Worm (Caenorhabditis elegans) whole organism, young adult: ENCODE results near the gene F25B4.4.

Experiments
- B0019.2 ChIP-seq: fragments of 200-800 bp; sonication (Bioruptor generic); conservative IDR thresholded peaks from 2 replicates; pipeline ENCODE4 v1.3.6; 2022; ENCODE audit warnings: missing genetic modification reagents, missing genetic modification characterization, missing compliant biosample characterization
- B0261.1 ChIP-seq: sonication (generic microtip); optimal IDR thresholded peaks from 2 replicates; lab custom pipeline; 2016; ENCODE audit warnings: mild to moderate bottlenecking, missing genetic modification characterization, moderate library complexity, missing compliant biosample characterization
- B0336.3 ChIP-seq: fragments of 200-800 bp; sonication (Bioruptor generic); IDR thresholded peaks from 2 replicates; pipeline ENCODE4 v1.3.6; 2022; ENCODE audit warnings: missing genetic modification characterization, missing compliant biosample characterization
- F33H1.4 ChIP-seq: fragments of 200-800 bp; sonication (Bioruptor generic); IDR thresholded peaks from 2 replicates; pipeline ENCODE4 v1.3.6; 2022; ENCODE audit warnings: missing genetic modification reagents, missing genetic modification characterization, missing compliant biosample characterization
- F39B2.1 ChIP-seq: fragments of 200-800 bp; sonication (Bioruptor generic); IDR thresholded peaks from 2 replicates; pipeline ENCODE4 v1.3.6; 2022; ENCODE audit warnings: missing genetic modification reagents, missing genetic modification characterization, missing compliant biosample characterization
- F49E8.2 ChIP-seq: sonication (generic microtip); optimal IDR thresholded peaks from 3 replicates; lab custom pipeline; 2017; ENCODE audit warnings: missing genetic modification characterization, mild to moderate bottlenecking, missing compliant biosample characterization, antibody characterized with exemption, moderate library complexity; ENCODE audit not compliant: insufficient read depth
- F52B5.7 ChIP-seq: sonication (generic microtip); optimal IDR thresholded peaks from 2 replicates; lab custom pipeline; 2016; ENCODE audit warnings: mild to moderate bottlenecking, missing genetic modification characterization, missing compliant biosample characterization
- T07F8.4 ChIP-seq: sonication (generic microtip); optimal IDR thresholded peaks from 2 replicates; lab custom pipeline; 2016; ENCODE audit warnings: mild to moderate bottlenecking, missing genetic modification characterization, moderate library complexity, missing compliant biosample characterization
- T26A5.8 ChIP-seq: sonication (generic microtip); optimal IDR thresholded peaks from 2 replicates; lab custom pipeline; 2016; ENCODE audit warnings: missing genetic modification characterization, missing compliant biosample characterization
- Y56A3A.18 ChIP-seq: fragments of 200-800 bp; sonication (Bioruptor generic); IDR thresholded peaks from 2 replicates; pipeline ENCODE4 v1.3.6; 2022; ENCODE audit warnings: missing genetic modification reagents, missing genetic modification characterization, missing compliant biosample characterization
- atf-7 ChIP-seq: sonication (generic microtip); optimal IDR thresholded peaks from 2 replicates; lab custom pipeline; 2017; ENCODE audit warnings: mild to moderate bottlenecking, missing genetic modification characterization, missing compliant biosample characterization
- attf-3 ChIP-seq: fragments of 200-800 bp; sonication (Bioruptor generic); conservative IDR thresholded peaks from 2 replicates; pipeline ENCODE4 v1.3.6; 2022; ENCODE audit warnings: missing genetic modification reagents, missing genetic modification characterization, missing compliant biosample characterization
- bed-2 ChIP-seq: fragments of 200-800 bp; sonication (Bioruptor generic); IDR thresholded peaks from 2 replicates; pipeline ENCODE4 v1.3.6; 2022; ENCODE audit warnings: missing genetic modification reagents, missing genetic modification characterization, missing compliant biosample characterization
- cebp-1 ChIP-seq, 2 experiments: fragments of 200-800 bp in 1 of 2; sonication (Bioruptor generic) in 1 of 2; sonication (generic microtip) in 1 of 2; IDR thresholded peaks in 1 of 2; optimal IDR thresholded peaks in 1 of 2; 2 replicates each; pipeline versions ENCODE4 v1.3.6 to Lab custom; 2017 to 2022; ENCODE audit warnings: missing compliant biosample characterization in 2 of 2, missing genetic modification characterization in 2 of 2, mild to moderate bottlenecking in 1 of 2, missing genetic modification reagents in 1 of 2, moderate library complexity in 1 of 2
- cebp-2 ChIP-seq: fragments of 200-800 bp; sonication (Bioruptor generic); IDR thresholded peaks from 2 replicates; pipeline ENCODE4 v1.3.6; 2022; ENCODE audit warnings: missing genetic modification characterization, missing compliant biosample characterization
- ceh-79 ChIP-seq: sonication (generic microtip); optimal IDR thresholded peaks from 2 replicates; lab custom pipeline; 2017; ENCODE audit warnings: mild to moderate bottlenecking, missing genetic modification characterization, missing compliant biosample characterization
- ceh-91 ChIP-seq: fragments of 200-800 bp; sonication (Bioruptor generic); IDR thresholded peaks from 2 replicates; pipeline ENCODE4 v1.3.6; 2022; ENCODE audit warnings: missing genetic modification reagents, missing genetic modification characterization, missing compliant biosample characterization
- dox-1 ChIP-seq: fragments of 200-800 bp; sonication (Bioruptor generic); IDR thresholded peaks from 2 replicates; pipeline ENCODE4 v1.3.6; 2022; ENCODE audit warnings: missing genetic modification reagents, missing genetic modification characterization, missing compliant biosample characterization
- efl-1 ChIP-seq: fragments of 150-350 bp; optimal IDR thresholded peaks from 2 replicates; lab custom pipeline; 2014; ENCODE audit warnings: missing biosample characterization, missing genetic modification reagents, missing genetic modification characterization
- egrh-3 ChIP-seq: fragments of 200-800 bp; sonication (Bioruptor generic); IDR thresholded peaks from 2 replicates; pipeline ENCODE4 v1.3.6; 2022; ENCODE audit warnings: missing genetic modification reagents, missing genetic modification characterization, missing compliant biosample characterization
- ets-4 ChIP-seq: fragments of 200-800 bp; sonication (Bioruptor generic); optimal IDR thresholded peaks from 2 replicates; lab custom pipeline; 2018; ENCODE audit warnings: mild to moderate bottlenecking, missing genetic modification characterization, missing compliant biosample characterization
- hmg-20 ChIP-seq: fragments of 200-800 bp; sonication (Bioruptor generic); IDR thresholded peaks from 2 replicates; pipeline ENCODE4 v1.3.6; 2022; ENCODE audit warnings: missing genetic modification reagents, missing genetic modification characterization, missing compliant biosample characterization
- hrde-1 ChIP-seq: sonication (generic microtip); optimal IDR thresholded peaks from 2 replicates; lab custom pipeline; 2016; ENCODE audit warnings: missing genetic modification characterization, mild to moderate bottlenecking, missing compliant biosample characterization, moderate library complexity, missing genotype, missing genetic modification reagents, borderline replicate concordance
- let-526 ChIP-seq: fragments of 200-800 bp; sonication (Bioruptor generic); IDR thresholded peaks from 2 replicates; pipeline ENCODE4 v1.3.6; 2022; ENCODE audit warnings: missing genetic modification reagents, missing genetic modification characterization, missing compliant biosample characterization
- lin-26 ChIP-seq: fragments of 200-800 bp; sonication (Bioruptor generic); IDR thresholded peaks from 2 replicates; pipeline ENCODE4 v1.3.6; 2022; ENCODE audit warnings: missing genetic modification reagents, missing genetic modification characterization, missing compliant biosample characterization
- lin-54 ChIP-seq: fragments of 200-800 bp; sonication (Bioruptor generic); optimal IDR thresholded peaks from 2 replicates; lab custom pipeline; 2018; ENCODE audit warnings: mild to moderate bottlenecking, missing genetic modification characterization, missing compliant biosample characterization
- lsl-1 ChIP-seq: fragments of 200-800 bp; sonication (Bioruptor generic); optimal IDR thresholded peaks from 2 replicates; lab custom pipeline; 2018; ENCODE audit warnings: mild to moderate bottlenecking, missing genetic modification characterization, moderate library complexity, missing compliant biosample characterization
- madf-6 ChIP-seq: fragments of 200-800 bp; sonication (Bioruptor generic); IDR thresholded peaks from 2 replicates; pipeline ENCODE4 v1.3.6; 2022; ENCODE audit warnings: missing genetic modification reagents, missing genetic modification characterization, missing compliant biosample characterization
- madf-8 ChIP-seq: fragments of 200-800 bp; sonication (Bioruptor generic); conservative IDR thresholded peaks from 2 replicates; pipeline ENCODE4 v1.3.6; 2022; ENCODE audit warnings: missing genetic modification reagents, missing genetic modification characterization, missing compliant biosample characterization
- mcd-1 ChIP-seq: fragments of 200-800 bp; sonication (Bioruptor generic); IDR thresholded peaks from 2 replicates; pipeline ENCODE4 v1.3.6; 2022; ENCODE audit warnings: missing genetic modification reagents, missing genetic modification characterization, missing compliant biosample characterization
- nfyb-1 ChIP-seq: fragments of 200-800 bp; sonication (Bioruptor generic); IDR thresholded peaks from 2 replicates; pipeline ENCODE4 v1.3.6; 2022; ENCODE audit warnings: missing genetic modification reagents, missing genetic modification characterization, missing compliant biosample characterization
- nhr-27 ChIP-seq: fragments of 200-800 bp; sonication (Bioruptor generic); optimal IDR thresholded peaks from 2 replicates; lab custom pipeline; 2018; ENCODE audit warnings: mild to moderate bottlenecking, missing genetic modification characterization, moderate library complexity, missing compliant biosample characterization
- pbrm-1 ChIP-seq: fragments of 200-800 bp; sonication (Bioruptor generic); IDR thresholded peaks from 2 replicates; pipeline ENCODE4 v1.3.6; 2022; ENCODE audit warnings: missing genetic modification reagents, missing genetic modification characterization, missing compliant biosample characterization
- sdz-38 ChIP-seq: sonication (generic microtip); optimal IDR thresholded peaks from 2 replicates; lab custom pipeline; 2016; ENCODE audit warnings: missing genotype, missing genetic modification characterization, missing compliant biosample characterization
- sea-2 ChIP-seq: fragments of 200-800 bp; sonication (Bioruptor generic); IDR thresholded peaks from 2 replicates; pipeline ENCODE4 v1.3.6; 2022; ENCODE audit warnings: missing genetic modification characterization, missing compliant biosample characterization
- snpc-1.3 ChIP-seq: sonication (generic microtip); optimal IDR thresholded peaks from 2 replicates; lab custom pipeline; 2017; ENCODE audit warnings: missing genetic modification characterization, mild to moderate bottlenecking, missing compliant biosample characterization, antibody characterized with exemption, moderate library complexity, missing genotype, missing genetic modification reagents; ENCODE audit not compliant: insufficient read depth
- snpc-3.4 ChIP-seq: sonication (generic microtip); optimal IDR thresholded peaks from 2 replicates; lab custom pipeline; 2017; ENCODE audit warnings: missing genetic modification characterization, mild to moderate bottlenecking, missing compliant biosample characterization, antibody characterized with exemption, moderate library complexity, missing genotype, missing genetic modification reagents
- sptf-2 ChIP-seq: fragments of 200-800 bp; sonication (Bioruptor generic); optimal IDR thresholded peaks from 2 replicates; lab custom pipeline; 2018; ENCODE audit warnings: mild to moderate bottlenecking, missing genetic modification characterization, missing compliant biosample characterization
- tbx-9 ChIP-seq: sonication (generic microtip); optimal IDR thresholded peaks from 2 replicates; lab custom pipeline; 2016; ENCODE audit warnings: borderline replicate concordance, missing genetic modification characterization, inconsistent platforms, missing compliant biosample characterization
- xnd-1 ChIP-seq: sonication (generic microtip); optimal IDR thresholded peaks from 2 replicates; lab custom pipeline; 2016; ENCODE audit warnings: missing genotype, missing genetic modification reagents, missing genetic modification characterization, missing compliant biosample characterization
- ztf-22 ChIP-seq: fragments of 200-800 bp; sonication (Bioruptor generic); optimal IDR thresholded peaks from 2 replicates; lab custom pipeline; 2018; ENCODE audit warnings: mild to moderate bottlenecking, missing genetic modification characterization, moderate library complexity, missing compliant biosample characterization
- ztf-28 ChIP-seq: fragments of 200-800 bp; sonication (Bioruptor generic); IDR thresholded peaks from 2 replicates; pipeline ENCODE4 v1.3.6; 2022; ENCODE audit warnings: missing genetic modification reagents, missing genetic modification characterization, missing compliant biosample characterization
- ztf-6 ChIP-seq: fragments of 200-800 bp; sonication (Bioruptor generic); IDR thresholded peaks from 2 replicates; pipeline ENCODE4 v1.3.6; 2022; ENCODE audit warnings: missing genetic modification reagents, missing genetic modification characterization, missing compliant biosample characterization

F25B4.4 gene

ce11 chrV:5666036-5666729, 18.5 kb upstream of the F25B4.4 start, which contains the start of gene C14C11.7:
Gene C14C11.7, minus strand, starts transcription at chrV:5666086.
- peak; percentile 50 for TF ChIP-seq efl-1 (GFP tag; lab: Kevin White, UChicago)
- no peak for TF ChIP-seq Y56A3A.18 (GFP tag; lab: Robert Waterston, UW)
- TF ChIP-seq xnd-1 (tag; lab: Kevin White, UChicago): peak; percentile 63
- TF ChIP-seq lsl-1 (GFP tag; lab: Kevin White, UChicago): peak; percentile 83
- TF ChIP-seq F33H1.4 (GFP tag; lab: Robert Waterston, UW): peak; percentile 81
- TF ChIP-seq atf-7 (tag; lab: Kevin White, UChicago): no peak
- peak; percentile 35; the same call in 1 of the 2 replicates for TF ChIP-seq madf-8
- peak; percentile 82 for TF ChIP-seq madf-6 (GFP tag; lab: Robert Waterston, UW)

DNA sequence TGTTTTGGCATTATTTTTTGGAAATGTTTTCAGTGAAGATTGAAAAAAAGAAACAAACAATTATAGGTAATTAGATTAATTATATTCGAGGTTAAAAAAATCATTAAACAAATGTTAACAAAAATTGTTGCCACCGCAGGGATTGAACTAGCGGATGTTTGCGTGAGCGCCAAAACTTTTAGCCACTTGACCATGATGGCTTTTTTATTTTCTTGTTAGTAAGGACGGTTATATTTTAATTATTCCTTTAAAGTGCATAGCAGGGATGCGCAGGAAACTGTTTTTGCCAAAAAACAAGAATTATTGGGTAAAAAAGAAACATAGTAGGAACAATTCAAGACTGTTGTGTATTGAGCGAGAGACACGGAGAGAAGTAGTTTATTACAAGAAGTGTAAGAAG, 17.3 kb upstream of the F25B4.4 start:
- TF ChIP-seq F52B5.7 (tag; lab: Kevin White, UChicago) (peak; percentile 79), tbx-9 (no peak), sdz-38 (tag; lab: Kevin White, UChicago) (no peak), bed-2 (GFP tag; lab: Robert Waterston, UW) (no peak), efl-1 (GFP tag; lab: Kevin White, UChicago) (peak; percentile 13), T26A5.8 (tag; lab: Kevin White, UChicago) (peak; percentile 84), nfyb-1 (GFP tag; lab: Robert Waterston, UW) (peak; percentile 65), madf-8 (no peak; the same call in 1 of the 2 replicates), ztf-6 (peak; percentile 70; the same call in 1 of the 2 replicates), B0019.2 (GFP tag; lab: Robert Waterston, UW) (no peak), nhr-27 (tag; lab: Kevin White, UChicago) (no peak), lin-26 (GFP tag; lab: Robert Waterston, UW) (peak; percentile 97), dox-1 (GFP tag; lab: Robert Waterston, UW) (0 out of 2 replicates have a peak, but pooled peaks have one; percentile 26), ztf-28 (GFP tag; lab: Robert Waterston, UW) (0 out of 2 replicates have a peak, but pooled peaks have one; percentile 20), ztf-22 (GFP tag; lab: Kevin White, UChicago) (no peak), cebp-1 (GFP tag; IDR thresholded peaks at IDR 0.05; lab: Robert Waterston, UW) (0 out of 2 replicates have a peak, but pooled peaks have one; percentile 18), cebp-1 (tag; optimal IDR thresholded peaks at IDR 0.05; lab: Kevin White, UChicago) (no peak), snpc-3.4 (tag; lab: Kevin White, UChicago) (peak; percentile 73), lin-54 (GFP tag; lab: Kevin White, UChicago) (peak; percentile 76), ceh-91 (GFP tag; lab: Robert Waterston, UW) (peak; percentile 26; the same call in 1 of the 2 replicates), hmg-20 (GFP tag; lab: Robert Waterston, UW) (peak; percentile 80; the same call in 1 of the 2 replicates), cebp-2 (GFP tag; lab: Robert Waterston, UW) (peak; percentile 94), F49E8.2 (tag; lab: Kevin White, UChicago) (peak; percentile 72), F39B2.1 (GFP tag; lab: Robert Waterston, UW) (0 out of 2 replicates have a peak, but pooled peaks have one; percentile 64), sea-2 (GFP tag; lab: Robert Waterston, UW) (no peak), sptf-2 (no peak), pbrm-1 (GFP tag; lab: Robert Waterston, UW) (peak; percentile 77), egrh-3 (GFP tag; lab: Robert Waterston, UW) (no peak), madf-6 (GFP tag; lab: Robert Waterston, UW) (peak; percentile 81), lsl-1 (GFP tag; lab: Kevin White, UChicago) (peak; percentile 61), attf-3 (GFP tag; lab: Robert Waterston, UW) (no peak), ceh-79 (tag; lab: Kevin White, UChicago) (peak; percentile 56), B0261.1 (tag; lab: Kevin White, UChicago) (peak; percentile 70), ets-4 (no peak), snpc-1.3 (tag; lab: Kevin White, UChicago) (peak; percentile 38), T07F8.4 (peak; percentile 36), hrde-1 (tag; lab: Kevin White, UChicago) (peak; percentile 84), let-526 (GFP tag; lab: Robert Waterston, UW) (no peak), mcd-1 (peak; percentile 28; the same call in 1 of the 2 replicates), B0336.3 (GFP tag; lab: Robert Waterston, UW) (peak; percentile 87)
